Fruit fly (Drosophila melanogaster) whole organism, wandering third instar larva: ENCODE measurements around the gene CG6901.

Experiments
- CrebA ChIP-seq: fragments of 200-800 bp; sonication (Bioruptor generic); optimal IDR thresholded peaks from 2 replicates; lab custom pipeline; 2016; ENCODE audit warnings: missing biosample characterization, mild to moderate bottlenecking, missing genetic modification characterization, borderline replicate concordance
- h ChIP-seq: fragments of 200-800 bp; sonication (Bioruptor generic); optimal IDR thresholded peaks from 3 replicates; lab custom pipeline; 2016; ENCODE audit warnings: missing biosample characterization, mild to moderate bottlenecking, missing genetic modification characterization
- jim ChIP-seq: fragments of 175-275, 200-325 bp; sonication (Bioruptor generic); optimal IDR thresholded peaks from 2 replicates; lab custom pipeline; 2016; ENCODE audit warnings: missing biosample characterization, mild to moderate bottlenecking, missing genetic modification characterization
- pan ChIP-seq: fragments of >200 bp; optimal IDR thresholded peaks from 2 replicates; lab custom pipeline; 2017
- usp ChIP-seq: fragments of >200 bp; optimal IDR thresholded peaks from 2 replicates; lab custom pipeline; 2017; ENCODE audit warnings: missing biosample characterization, missing genetic modification characterization
- woc ChIP-seq: sonication (Bioruptor generic); optimal IDR thresholded peaks from 2 replicates; lab custom pipeline; 2016; ENCODE audit warnings: missing biosample characterization, mild to moderate bottlenecking, missing genetic modification characterization

DNA sequence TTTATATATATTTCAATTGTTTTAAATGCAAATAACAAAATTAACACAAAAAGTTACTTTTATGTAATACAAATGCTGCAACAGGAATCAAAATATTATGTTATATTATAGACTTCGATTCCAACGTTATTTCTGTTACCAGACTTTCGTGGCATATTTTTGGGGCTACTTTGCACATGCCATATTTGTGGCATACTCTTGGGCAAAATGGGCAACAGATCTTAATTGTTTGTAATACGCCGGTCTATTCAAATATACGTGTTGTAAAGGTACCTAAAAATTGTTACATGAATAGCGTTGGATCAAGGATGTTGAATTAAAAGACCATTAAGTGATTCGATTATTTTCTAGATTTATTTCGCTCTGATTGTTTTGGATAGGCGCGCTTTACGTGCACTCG is 50.9 kb downstream of the CG6901 start:
- TF ChIP-seq CrebA (no peak), jim (no peak), usp (GFP tag; lab: Kevin White, UChicago) (no peak), woc (GFP tag; lab: Kevin White, UChicago) (no peak), pan (lab: Kevin White, UChicago) (no peak), h (GFP tag; lab: Kevin White, UChicago) (no peak)
